Fruit fly (Drosophila melanogaster) whole organism: ENCODE results near the gene CG44014.

Source experiments
- CG8478 ChIP-seq: fragments of >200 bp; optimal IDR thresholded peaks from 2 replicates; lab custom pipeline; 2018; ENCODE audit warnings: inconsistent platforms
- Dll ChIP-seq: fragments of >200 bp; optimal IDR thresholded peaks from 2 replicates; lab custom pipeline; 2017
- EcR ChIP-seq, 2 experiments: fragments of >200 bp; optimal IDR thresholded peaks; 2 replicates each; lab custom pipeline; 2017; ENCODE audit warnings: missing biosample characterization in 2 of 2, missing genetic modification characterization in 2 of 2, missing genetic modification reagents in 2 of 2
- pan ChIP-seq: fragments of >200 bp; optimal IDR thresholded peaks from 2 replicates; lab custom pipeline; 2017
- psq ChIP-seq: fragments of >200 bp; optimal IDR thresholded peaks from 2 replicates; lab custom pipeline; 2017
- usp ChIP-seq: fragments of >200 bp; optimal IDR thresholded peaks from 2 replicates; lab custom pipeline; 2017; ENCODE audit warnings: missing biosample characterization, missing genetic modification characterization, mixed read lengths

The CG44014 gene

dm6 chr3R:15531373-15531772 is 22.7 kb upstream of the CG44014 start, which contains the start of gene CG31296:
Gene CG31296, minus strand, starts transcription at chr3R:15531473.
- TF ChIP-seq usp (GFP tag; lab: Kevin White, UChicago) = no peak

DNA sequence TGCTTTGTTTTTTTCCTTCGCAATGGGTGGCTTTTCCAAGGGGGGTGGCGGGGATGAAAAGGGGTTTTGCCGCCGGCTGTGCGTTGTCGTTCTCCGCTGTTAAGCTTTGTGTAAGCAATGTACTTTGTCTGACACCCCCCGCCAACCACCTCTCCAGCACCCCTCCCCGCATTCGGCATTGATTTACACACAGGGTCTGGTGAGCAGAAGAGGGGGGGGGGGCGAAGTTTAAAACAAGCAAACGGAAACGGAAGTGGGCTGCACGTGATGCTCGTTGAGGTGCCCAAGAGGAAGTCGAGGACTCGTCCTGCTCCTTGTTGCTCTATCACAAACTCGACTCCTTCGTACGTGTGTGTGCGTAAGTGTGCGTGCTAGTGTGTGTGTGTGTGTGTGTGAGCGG is 8.4 kb upstream of the CG44014 start:
- TF ChIP-seq EcR (GFP tag; optimal IDR thresholded peaks at IDR 0.05; lab: Kevin White, UChicago) = no peak
- no peak for TF ChIP-seq usp (GFP tag; lab: Kevin White, UChicago)
- no peak for TF ChIP-seq pan (lab: Kevin White, UChicago)
- no peak for TF ChIP-seq Dll (lab: Kevin White, UChicago)
- no peak for TF ChIP-seq CG8478 (lab: Kevin White, UChicago)
- no peak for TF ChIP-seq psq

dm6 chr3R:15513208-15513607 is 4.5 kb upstream of the CG44014 start:
- no peak for TF ChIP-seq CG8478 (lab: Kevin White, UChicago)
- TF ChIP-seq Dll (lab: Kevin White, UChicago) = no peak

- TF ChIP-seq EcR (GFP tag; optimal IDR thresholded peaks at IDR 0.05; lab: Kevin White, UChicago) = no peak
- no peak for TF ChIP-seq pan (lab: Kevin White, UChicago)
- no peak for TF ChIP-seq psq
- no peak for TF ChIP-seq Dll (lab: Kevin White, UChicago)
- TF ChIP-seq usp (GFP tag; lab: Kevin White, UChicago) = no peak
- TF ChIP-seq CG8478 (lab: Kevin White, UChicago) = no peak
These were observed 3.6 kb upstream of the CG44014 start for dm6 chr3R:15512249-15512648.

DNA sequence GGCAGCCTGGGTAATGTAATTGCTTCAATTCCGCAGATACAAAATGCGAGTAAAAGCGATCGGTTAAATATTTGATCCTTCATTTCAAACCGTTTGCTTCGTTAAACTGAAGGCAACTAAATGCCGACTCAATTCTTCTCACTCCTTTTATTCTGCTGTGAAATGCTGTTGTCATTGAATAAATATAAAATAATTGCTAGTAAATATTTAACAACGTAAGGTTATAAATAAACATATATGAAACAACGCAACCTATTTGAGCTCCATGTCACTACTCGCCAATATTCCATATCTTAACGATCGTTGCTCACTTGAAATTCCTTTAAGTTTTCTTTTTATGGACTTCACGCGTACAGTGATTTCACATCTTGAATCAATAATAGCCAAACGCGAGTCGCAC is 1.1 kb upstream of the CG44014 start, which contains the start of gene CG44013:
CG44013 (minus strand) TSS at position 101 of the 400 bp plus-strand sequence.
- TF ChIP-seq CG8478 (lab: Kevin White, UChicago) (no peak), pan (lab: Kevin White, UChicago) (no peak), EcR (GFP tag; optimal IDR thresholded peaks at IDR 0.05; lab: Kevin White, UChicago) (no peak)

- TF ChIP-seq usp (GFP tag; lab: Kevin White, UChicago) (no peak), Dll (lab: Kevin White, UChicago) (no peak), EcR (GFP tag; optimal IDR thresholded peaks at IDR 0.05; lab: Kevin White, UChicago) (no peak)
These were observed 926 bp downstream of the CG44014 start for dm6 chr3R:15507760-15508159.

dm6 chr3R:15494302-15494701 is 14.4 kb downstream of the CG44014 start, which contains the start of gene maca:
Gene maca, plus strand, starts transcription at chr3R:15494602.
- TF ChIP-seq pan (lab: Kevin White, UChicago) = no peak
- no peak for TF ChIP-seq usp (GFP tag; lab: Kevin White, UChicago)
- no peak for TF ChIP-seq psq
- TF ChIP-seq EcR (GFP tag; optimal IDR thresholded peaks at IDR 0.05; lab: Kevin White, UChicago) = no peak
- TF ChIP-seq Dll (lab: Kevin White, UChicago) = no peak
- no peak for TF ChIP-seq CG8478 (lab: Kevin White, UChicago)

DNA sequence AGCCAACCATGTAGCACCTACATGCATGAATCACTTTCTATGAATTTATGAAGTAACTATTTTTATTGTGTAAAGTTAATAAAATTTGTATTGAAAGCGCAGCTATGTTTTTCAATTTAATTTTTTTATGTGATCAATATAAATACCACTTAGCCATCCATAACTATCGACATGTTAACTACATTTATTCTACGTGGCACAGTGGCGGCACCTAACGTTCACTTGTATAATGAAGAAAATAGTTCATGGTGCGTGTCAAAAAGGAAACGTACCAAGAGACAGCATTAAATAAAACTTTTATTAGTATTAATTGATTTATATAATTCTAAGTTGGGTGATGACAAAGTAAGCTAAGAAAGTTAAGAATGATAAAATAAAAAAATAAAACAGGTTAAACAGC is 15.5 kb downstream of the CG44014 start:
- no peak for TF ChIP-seq CG8478 (lab: Kevin White, UChicago)
- TF ChIP-seq pan (lab: Kevin White, UChicago) = no peak
- TF ChIP-seq EcR (GFP tag; optimal IDR thresholded peaks at IDR 0.05; lab: Kevin White, UChicago) = no peak
- no peak for TF ChIP-seq psq
- no peak for TF ChIP-seq Dll (lab: Kevin White, UChicago)
- no peak for TF ChIP-seq usp (GFP tag; lab: Kevin White, UChicago)

DNA sequence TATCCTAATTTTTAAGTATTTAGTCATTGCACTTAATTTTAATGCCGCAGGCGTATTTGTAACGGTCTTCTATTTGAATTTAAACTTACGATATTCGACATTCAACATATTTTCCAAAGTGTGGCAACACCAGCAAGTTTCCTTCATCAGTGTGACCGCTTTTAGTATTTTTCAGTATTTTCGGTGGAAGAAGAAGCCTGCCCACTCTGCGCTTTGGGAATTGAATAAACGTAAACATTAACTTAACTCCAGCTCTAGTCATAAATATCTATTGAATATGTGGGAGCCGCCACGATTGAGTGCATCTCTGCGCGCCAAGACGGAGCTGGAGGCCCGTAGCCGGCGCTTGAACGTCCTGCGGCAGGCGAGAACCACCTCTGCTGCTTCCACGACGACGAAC is 22.8 kb downstream of the CG44014 start, which contains the start of gene obe:
obe (plus strand) TSS at position 185 of the 400 bp plus-strand sequence.
- TF ChIP-seq pan (lab: Kevin White, UChicago) (no peak), EcR (GFP tag; optimal IDR thresholded peaks at IDR 0.05; lab: Kevin White, UChicago) (no peak), Dll (lab: Kevin White, UChicago) (no peak), CG8478 (lab: Kevin White, UChicago) (no peak), usp (GFP tag; lab: Kevin White, UChicago) (no peak), psq (no peak)

DNA sequence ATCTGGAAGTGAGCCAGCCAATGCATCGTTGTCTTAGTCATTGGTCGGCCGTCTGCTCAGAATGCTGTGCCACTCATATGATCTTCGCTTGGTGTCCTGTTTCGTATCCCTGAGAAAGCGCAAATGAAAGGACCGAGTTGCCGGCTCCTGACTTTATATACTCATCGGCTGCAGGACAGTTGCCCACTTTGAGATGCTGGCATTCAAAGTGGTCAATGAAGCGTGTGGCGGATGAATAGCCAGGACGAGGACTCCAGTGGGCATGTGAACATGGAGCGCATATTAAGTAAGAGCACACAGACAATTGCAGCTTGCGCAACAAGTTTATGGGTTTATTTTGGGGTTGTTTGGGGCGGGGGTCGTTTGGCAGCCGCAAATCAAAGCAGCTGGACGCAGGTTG is 23.4 kb downstream of the CG44014 start, which contains the start of gene Trissin:
Trissin (minus strand) TSS at position 101 of the 400 bp plus-strand sequence.
- TF ChIP-seq EcR (GFP tag; optimal IDR thresholded peaks at IDR 0.05; lab: Kevin White, UChicago) = no peak
- no peak for TF ChIP-seq CG8478 (lab: Kevin White, UChicago)
- TF ChIP-seq psq = no peak
- TF ChIP-seq usp (GFP tag; lab: Kevin White, UChicago) = no peak
- no peak for TF ChIP-seq pan (lab: Kevin White, UChicago)
- TF ChIP-seq Dll (lab: Kevin White, UChicago) = no peak

DNA sequence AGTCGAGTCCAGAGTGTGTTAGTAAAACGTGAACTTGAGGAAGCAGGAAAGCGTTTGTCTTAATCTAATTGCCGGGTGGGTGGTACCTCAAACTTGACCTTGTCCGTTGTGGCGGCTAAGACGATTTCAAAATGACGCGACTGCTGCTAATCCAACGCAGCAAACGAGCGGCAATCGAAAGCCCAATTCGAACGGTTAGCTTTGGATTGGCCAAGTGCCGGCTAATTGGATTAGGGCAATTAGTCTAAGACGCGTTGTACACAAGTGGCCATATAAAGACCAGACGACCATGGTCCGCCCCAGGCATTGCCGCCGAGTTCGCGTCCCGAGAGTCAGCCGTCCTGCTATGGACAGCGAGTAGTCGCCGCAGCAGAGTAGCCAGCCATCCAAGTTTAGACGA is 25.8 kb downstream of the CG44014 start, which contains the start of gene Rh6:
Rh6 (plus strand) TSS at position 301 of the 400 bp plus-strand sequence.
- TF ChIP-seq usp (GFP tag; lab: Kevin White, UChicago) (no peak), EcR (GFP tag; optimal IDR thresholded peaks at IDR 0.05; lab: Kevin White, UChicago) (no peak), CG8478 (lab: Kevin White, UChicago) (no peak), pan (lab: Kevin White, UChicago) (no peak), psq (no peak), Dll (lab: Kevin White, UChicago) (no peak)

dm6 chr3R:15481606-15482005 is 27.1 kb downstream of the CG44014 start, which contains the start of gene B9d1:
Gene B9d1, plus strand, starts transcription at chr3R:15481906.
- TF ChIP-seq usp (GFP tag; lab: Kevin White, UChicago) (no peak), EcR (GFP tag; optimal IDR thresholded peaks at IDR 0.05; lab: Kevin White, UChicago) (no peak), pan (lab: Kevin White, UChicago) (no peak), CG8478 (lab: Kevin White, UChicago) (no peak), psq (no peak), Dll (lab: Kevin White, UChicago) (no peak)
